Worm (Caenorhabditis elegans): ENCODE data around the gene srh-67.

srh-67 gene

DNA sequence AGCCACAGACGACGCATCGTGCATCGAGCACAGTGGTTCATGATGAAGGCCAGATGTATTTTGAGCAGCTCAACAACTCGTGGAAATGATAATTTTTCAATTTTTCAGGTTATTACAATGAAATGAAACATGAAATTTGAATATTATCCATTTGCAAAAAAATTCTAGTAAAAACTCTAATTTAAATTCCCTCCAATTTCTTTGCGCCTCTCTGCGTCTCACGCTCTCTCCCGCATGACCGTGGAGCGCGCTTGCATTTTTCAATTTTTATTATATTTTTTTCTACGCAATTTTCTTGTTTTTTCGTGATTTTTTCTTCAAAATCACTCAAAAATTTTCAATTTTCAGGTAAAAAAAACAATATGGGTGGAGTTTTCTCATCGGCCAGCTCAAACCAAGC is 49.3 kb upstream of the srh-67 start, which contains the start of gene tag-281 (continued):
- TF ChIP-seq B0035.1 (tag; optimal IDR thresholded peaks at IDR 0.05) (no peak), B0336.3 (GFP tag; IDR thresholded peaks at IDR 0.05) (no peak), nhr-179 (tag; optimal IDR thresholded peaks at IDR 0.05) (no peak), T26A5.8 (tag; optimal IDR thresholded peaks at IDR 0.05) (no peak), sea-2 (GFP tag; IDR thresholded peaks at IDR 0.05) (no peak), ceh-58 (GFP tag; IDR thresholded peaks at IDR 0.05) (no peak), ztf-22 (GFP tag; optimal IDR thresholded peaks at IDR 0.05) (no peak), B0019.2 (GFP tag; conservative IDR thresholded peaks at IDR 0.05) (no peak), D2030.7 (GFP tag; IDR thresholded peaks at IDR 0.05) (peak; percentile 28; the same call in 1 of the 2 replicates), xnd-1 (tag; optimal IDR thresholded peaks at IDR 0.05) (peak; percentile 52), attf-6 (GFP tag; IDR thresholded peaks at IDR 0.05) (no peak), K11D2.4 (GFP tag; IDR thresholded peaks at IDR 0.05) (peak; percentile 52; the same call in 1 of the 2 replicates), ZK185.1 (tag; optimal IDR thresholded peaks at IDR 0.05; ENCODE audit: poor library complexity, severe bottlenecking) (no peak), ztf-18 (tag; optimal IDR thresholded peaks at IDR 0.05) (no peak), fkh-3 (tag; optimal IDR thresholded peaks at IDR 0.05) (no peak), pbrm-1 (GFP tag; IDR thresholded peaks at IDR 0.05) (peak; percentile 66; the same call in 1 of the 2 replicates), snpc-4 (GFP tag; optimal IDR thresholded peaks at IDR 0.05) (no peak), snpc-4 (tag; optimal IDR thresholded peaks at IDR 0.05) (peak in 3 of 4 experiments; percentile 1 to 60 (median 33)), mxl-1 (tag; optimal IDR thresholded peaks at IDR 0.05) (no peak), cebp-1 (GFP tag; IDR thresholded peaks at IDR 0.05) (no peak), cebp-1 (tag; optimal IDR thresholded peaks at IDR 0.05) (no peak), somi-1 (GFP tag; optimal IDR thresholded peaks at IDR 0.05) (no peak), madf-6 (GFP tag; IDR thresholded peaks at IDR 0.05) (peak; percentile 79), lsl-1 (GFP tag; optimal IDR thresholded peaks at IDR 0.05) (peak; percentile 66), repo-1 (tag; optimal IDR thresholded peaks at IDR 0.05) (no peak), aptf-3 (GFP tag; IDR thresholded peaks at IDR 0.05) (no peak), ztf-26 (tag; optimal IDR thresholded peaks at IDR 0.05) (no peak), ceh-27 (GFP tag; optimal IDR thresholded peaks at IDR 0.05) (no peak), nfya-2 (GFP tag; IDR thresholded peaks at IDR 0.05) (no peak), F23B12.7 (tag; optimal IDR thresholded peaks at IDR 0.05; ENCODE audit: insufficient read depth) (no peak), lag-1 (GFP tag; IDR thresholded peaks at IDR 0.05) (no peak), F49E8.2 (tag; optimal IDR thresholded peaks at IDR 0.05; ENCODE audit: insufficient read depth) (peak; percentile 41), let-526 (GFP tag; IDR thresholded peaks at IDR 0.05) (no peak), sdz-38 (tag; optimal IDR thresholded peaks at IDR 0.05) (no peak), egl-44 (GFP tag; IDR thresholded peaks at IDR 0.05) (no peak), hlh-26 (GFP tag; conservative IDR thresholded peaks at IDR 0.05) (no peak), Y53F4B.3 (GFP tag; IDR thresholded peaks at IDR 0.05) (no peak), ekl-4 (GFP tag; IDR thresholded peaks at IDR 0.05) (no peak), him-1 (tag; optimal IDR thresholded peaks at IDR 0.05) (no peak), mel-28 (tag; optimal IDR thresholded peaks at IDR 0.05; ENCODE audit: borderline replicate concordance) (no peak), aptf-2 (GFP tag; conservative IDR thresholded peaks at IDR 0.05) (no peak), lin-35 (GFP tag; optimal IDR thresholded peaks at IDR 0.05) (peak; percentile 36 to 96 (median 75)), ztf-3 (GFP tag; optimal IDR thresholded peaks at IDR 0.05) (no peak), ceh-91 (GFP tag; IDR thresholded peaks at IDR 0.05) (peak; percentile 35; the same call in 1 of the 2 replicates)
